Worm (Caenorhabditis elegans) whole organism, late embryonic: ENCODE measurements around the gene dct-18.

Source experiments
- C08G9.2 ChIP-seq: sonication (generic microtip); optimal IDR thresholded peaks from 2 replicates; lab custom pipeline; 2016; ENCODE audit warnings: mild to moderate bottlenecking, missing genetic modification characterization, moderate library complexity, missing compliant biosample characterization
- C38D4.7 ChIP-seq: fragments of 200-800 bp; sonication (Bioruptor generic); optimal IDR thresholded peaks from 2 replicates; lab custom pipeline; 2018; ENCODE audit warnings: mild to moderate bottlenecking, missing genetic modification characterization, moderate library complexity, missing compliant biosample characterization
- K02D7.2 ChIP-seq: sonication (generic microtip); optimal IDR thresholded peaks from 2 replicates; lab custom pipeline; 2017; ENCODE audit warnings: mild to moderate bottlenecking, missing genetic modification characterization, missing compliant biosample characterization
- K09A11.1 ChIP-seq: sonication (generic microtip); optimal IDR thresholded peaks from 2 replicates; lab custom pipeline; 2017; ENCODE audit warnings: antibody characterized with exemption, mild to moderate bottlenecking, missing genetic modification characterization, missing compliant biosample characterization; ENCODE audit not compliant: insufficient read depth
- T23F11.4 ChIP-seq: fragments of 200-800 bp; sonication (Bioruptor generic); optimal IDR thresholded peaks from 2 replicates; lab custom pipeline; 2018; ENCODE audit warnings: mild to moderate bottlenecking, missing genetic modification characterization, missing compliant biosample characterization
- Y22D7AL.16 ChIP-seq: sonication (generic microtip); optimal IDR thresholded peaks from 2 replicates; lab custom pipeline; 2016; ENCODE audit warnings: missing genetic modification characterization, missing compliant biosample characterization
- ceh-14 ChIP-seq: sonication (generic microtip); optimal IDR thresholded peaks from 2 replicates; lab custom pipeline; 2016; ENCODE audit warnings: missing genotype, missing genetic modification characterization, missing compliant biosample characterization
- ceh-18 ChIP-seq: sonication (generic microtip); optimal IDR thresholded peaks from 2 replicates; lab custom pipeline; 2016; ENCODE audit warnings: missing genetic modification characterization, missing compliant biosample characterization
- ceh-2 ChIP-seq: sonication (generic microtip); optimal IDR thresholded peaks from 2 replicates; lab custom pipeline; 2016; ENCODE audit warnings: missing genotype, missing genetic modification characterization, missing compliant biosample characterization
- ceh-22 ChIP-seq: sonication (generic microtip); optimal IDR thresholded peaks from 2 replicates; lab custom pipeline; 2017; ENCODE audit warnings: missing biosample characterization, missing genetic modification characterization
- ceh-24 ChIP-seq: sonication (generic microtip); optimal IDR thresholded peaks from 2 replicates; lab custom pipeline; 2016; ENCODE audit warnings: mild to moderate bottlenecking, missing genetic modification characterization, missing compliant biosample characterization
- ceh-31 ChIP-seq: sonication (generic microtip); optimal IDR thresholded peaks from 2 replicates; lab custom pipeline; 2016; ENCODE audit warnings: missing genetic modification characterization, missing compliant biosample characterization
- ceh-6 ChIP-seq: fragments of 200-800 bp; sonication (Bioruptor generic); optimal IDR thresholded peaks from 2 replicates; lab custom pipeline; 2018; ENCODE audit warnings: mild to moderate bottlenecking, missing genetic modification characterization, missing compliant biosample characterization
- ceh-9 ChIP-seq: sonication (generic microtip); optimal IDR thresholded peaks from 2 replicates; lab custom pipeline; 2016; ENCODE audit warnings: mild to moderate bottlenecking, missing genetic modification characterization, inconsistent platforms, missing compliant biosample characterization
- dve-1 ChIP-seq: sonication (generic microtip); optimal IDR thresholded peaks from 2 replicates; lab custom pipeline; 2017; ENCODE audit warnings: antibody characterized with exemption, mild to moderate bottlenecking, missing genetic modification characterization, missing compliant biosample characterization
- elt-2 ChIP-seq: sonication (generic microtip); optimal IDR thresholded peaks from 2 replicates; lab custom pipeline; 2016; ENCODE audit warnings: missing genetic modification reagents, missing genetic modification characterization, missing compliant biosample characterization
- elt-4 ChIP-seq: sonication (generic microtip); optimal IDR thresholded peaks from 2 replicates; lab custom pipeline; 2016; ENCODE audit warnings: missing genetic modification characterization, missing compliant biosample characterization
- ets-4 ChIP-seq: sonication (generic microtip); optimal IDR thresholded peaks from 2 replicates; lab custom pipeline; 2016; ENCODE audit warnings: missing genetic modification characterization, missing compliant biosample characterization
- fax-1 ChIP-seq: sonication (generic microtip); optimal IDR thresholded peaks from 2 replicates; lab custom pipeline; 2016; ENCODE audit warnings: missing genotype, missing genetic modification characterization, missing compliant biosample characterization
- fkh-10 ChIP-seq: fragments of 150-350 bp; optimal IDR thresholded peaks from 2 replicates; lab custom pipeline; 2014; ENCODE audit warnings: missing biosample characterization, missing genetic modification reagents, missing genetic modification characterization
- gmeb-2 ChIP-seq: sonication (generic microtip); optimal IDR thresholded peaks from 2 replicates; lab custom pipeline; 2016; ENCODE audit warnings: missing genetic modification characterization, inconsistent platforms, missing compliant biosample characterization
- hlh-13 ChIP-seq: fragments of 200-800 bp; sonication (Bioruptor generic); optimal IDR thresholded peaks from 2 replicates; lab custom pipeline; 2018; ENCODE audit warnings: mild to moderate bottlenecking, missing genetic modification characterization, missing compliant biosample characterization
- hlh-15 ChIP-seq: sonication (generic microtip); optimal IDR thresholded peaks from 2 replicates; lab custom pipeline; 2016; ENCODE audit warnings: missing genetic modification characterization, missing compliant biosample characterization
- hlh-8 ChIP-seq: sonication (generic microtip); optimal IDR thresholded peaks from 2 replicates; lab custom pipeline; 2016; ENCODE audit warnings: missing genotype, missing genetic modification characterization, missing compliant biosample characterization
- lin-11 ChIP-seq: fragments of 200-800 bp; sonication (Bioruptor generic); optimal IDR thresholded peaks from 2 replicates; lab custom pipeline; 2018; ENCODE audit warnings: mild to moderate bottlenecking, missing genetic modification characterization, missing compliant biosample characterization
- nfya-1 ChIP-seq: sonication (generic microtip); optimal IDR thresholded peaks from 2 replicates; lab custom pipeline; 2017; ENCODE audit warnings: missing genetic modification characterization, mild to moderate bottlenecking, missing compliant biosample characterization, antibody characterized with exemption, moderate library complexity
- nhr-11 ChIP-seq: fragments of 150-350 bp; optimal IDR thresholded peaks from 2 replicates; lab custom pipeline; 2014; ENCODE audit warnings: missing biosample characterization, missing genetic modification characterization
- pag-3 ChIP-seq: sonication (generic microtip); optimal IDR thresholded peaks from 2 replicates; lab custom pipeline; 2016; ENCODE audit warnings: missing compliant biosample characterization, missing genetic modification characterization, borderline replicate concordance
- pqm-1 ChIP-seq: sonication (generic microtip); optimal IDR thresholded peaks from 2 replicates; lab custom pipeline; 2016; ENCODE audit warnings: missing genetic modification characterization, missing compliant biosample characterization
- pros-1 ChIP-seq: fragments of 150-350 bp; optimal IDR thresholded peaks from 2 replicates; lab custom pipeline; 2014; ENCODE audit warnings: missing biosample characterization, missing genetic modification reagents, missing genetic modification characterization
- ref-2 ChIP-seq: sonication (generic microtip); optimal IDR thresholded peaks from 2 replicates; lab custom pipeline; 2016; ENCODE audit warnings: missing genetic modification characterization, missing compliant biosample characterization
- rnt-1 ChIP-seq: sonication (generic microtip); optimal IDR thresholded peaks from 2 replicates; lab custom pipeline; 2016; ENCODE audit warnings: missing genetic modification characterization, missing compliant biosample characterization
- sdc-2 ChIP-seq: sonication (generic microtip); optimal IDR thresholded peaks from 2 replicates; lab custom pipeline; 2016; ENCODE audit warnings: missing genotype, missing genetic modification characterization, missing compliant biosample characterization
- sox-2 ChIP-seq: fragments of 200-800 bp; sonication (Bioruptor generic); IDR thresholded peaks from 2 replicates; pipeline ENCODE4 v1.3.6; 2022; ENCODE audit warnings: missing genetic modification reagents, missing genetic modification characterization, missing compliant biosample characterization
- sox-4 ChIP-seq: sonication (generic microtip); optimal IDR thresholded peaks from 2 replicates; lab custom pipeline; 2017; ENCODE audit warnings: mild to moderate bottlenecking, missing genetic modification characterization, inconsistent platforms, missing compliant biosample characterization
- syd-9 ChIP-seq: sonication (generic microtip); optimal IDR thresholded peaks from 2 replicates; lab custom pipeline; 2016; ENCODE audit warnings: mild to moderate bottlenecking, missing genetic modification characterization, moderate library complexity, missing compliant biosample characterization
- tbx-7 ChIP-seq: sonication (generic microtip); optimal IDR thresholded peaks from 2 replicates; lab custom pipeline; 2016; ENCODE audit warnings: missing genotype, missing genetic modification characterization, missing compliant biosample characterization
- unc-3 ChIP-seq, 2 experiments: fragments of 200-800 bp in 1 of 2; sonication (Bioruptor generic) in 1 of 2; sonication (generic microtip) in 1 of 2; conservative IDR thresholded peaks in 1 of 2; optimal IDR thresholded peaks in 1 of 2; 2 replicates each; pipeline versions ENCODE4 v1.3.6 to Lab custom; 2016 to 2022; ENCODE audit warnings: missing compliant biosample characterization in 2 of 2, missing genetic modification characterization in 2 of 2, missing genetic modification reagents in 1 of 2
- unc-42 ChIP-seq: sonication (generic microtip); optimal IDR thresholded peaks from 2 replicates; lab custom pipeline; 2016; ENCODE audit warnings: missing genotype, missing genetic modification characterization, missing compliant biosample characterization
- unc-55 ChIP-seq: sonication (generic microtip); optimal IDR thresholded peaks from 2 replicates; lab custom pipeline; 2017; ENCODE audit warnings: missing biosample characterization, missing genetic modification reagents, missing genetic modification characterization
- ztf-16 ChIP-seq: sonication (generic microtip); optimal IDR thresholded peaks from 2 replicates; lab custom pipeline; 2017; ENCODE audit warnings: missing genetic modification characterization, missing compliant biosample characterization

dct-18 gene

DNA sequence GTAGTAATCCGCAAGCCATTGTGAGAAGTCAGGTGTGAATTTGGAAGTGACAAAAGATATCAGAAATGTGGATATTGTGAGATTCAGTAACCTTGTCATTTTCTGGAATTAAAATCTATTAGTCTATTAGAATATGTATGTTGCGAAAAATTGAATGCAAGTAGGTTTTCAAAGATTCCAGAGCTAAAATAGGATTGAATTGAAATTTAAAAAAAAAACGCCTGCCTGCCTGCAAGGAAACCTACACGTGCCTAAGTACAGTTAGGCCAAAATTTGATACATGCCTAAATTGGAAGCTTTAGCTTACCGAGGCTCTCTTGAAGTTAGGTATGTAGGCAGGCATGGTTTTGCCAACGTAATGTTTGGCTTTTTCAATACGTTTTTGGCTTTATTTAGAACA is 3.6 kb downstream of the dct-18 start, which contains the start of gene lips-9:
TSS of gene lips-9 (minus strand) at position 101 of the 400 bp plus-strand sequence.
- TF ChIP-seq pag-3 (tag; lab: Kevin White, UChicago) (no peak), ceh-22 (tag; lab: Kevin White, UChicago) (no peak), ceh-14 (no peak), ceh-31 (tag; lab: Kevin White, UChicago) (no peak), ztf-16 (tag; lab: Kevin White, UChicago) (no peak), ceh-24 (tag; lab: Kevin White, UChicago) (no peak)
- TF ChIP-seq, all 69 proteins: peak for 0

DNA sequence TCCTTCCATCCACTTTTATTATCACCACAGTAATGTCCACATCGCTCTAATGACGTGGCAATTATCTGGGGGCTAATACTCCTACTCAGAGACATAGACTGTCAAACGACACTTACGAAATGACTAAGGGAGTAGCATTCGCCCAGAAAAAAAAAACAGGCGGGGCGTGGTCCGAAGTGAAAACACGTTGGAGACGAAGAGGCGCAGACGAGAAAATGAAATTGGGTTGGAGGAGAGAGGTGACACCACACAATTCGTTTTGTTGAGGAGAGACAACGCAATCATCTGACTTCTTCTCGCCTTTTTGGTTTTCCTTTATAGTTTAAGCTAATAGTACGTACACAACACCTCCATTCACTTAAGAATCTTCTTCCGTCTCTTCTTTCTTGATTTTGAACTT is 7.5 kb downstream of the dct-18 start:
- TF ChIP-seq unc-42 (tag; lab: Kevin White, UChicago) (peak; percentile 33), ceh-18 (no peak)
- TF ChIP-seq, all 69 proteins: peak for 1

DNA sequence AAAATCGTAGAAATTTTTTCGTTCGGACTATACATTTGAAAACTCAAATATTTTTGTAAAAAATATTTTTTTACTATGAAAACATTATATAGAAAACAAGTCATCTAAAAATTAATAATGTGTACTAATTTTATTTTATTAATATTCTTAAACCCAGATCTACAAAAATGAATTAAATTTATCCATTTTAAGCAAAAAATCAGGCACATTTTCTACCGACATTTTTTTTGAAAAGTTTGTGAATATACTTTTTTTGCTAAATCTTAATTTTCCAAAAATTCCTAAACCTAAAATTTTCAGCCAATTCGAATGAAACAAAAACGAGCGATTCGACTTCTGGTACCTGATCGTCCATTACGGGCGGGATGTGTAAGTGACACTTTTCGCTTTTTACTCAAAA is 8.1 kb downstream of the dct-18 start, which contains the start of gene arrd-10:
TSS of gene arrd-10 (plus strand) at position 301 of the 400 bp plus-strand sequence.
- TF ChIP-seq fkh-10 (GFP tag; lab: Kevin White, UChicago) (no peak), pqm-1 (tag; lab: Kevin White, UChicago) (no peak), elt-2 (tag; lab: Kevin White, UChicago) (no peak), syd-9 (no peak)
- TF ChIP-seq, all 69 proteins: peak for 0

DNA sequence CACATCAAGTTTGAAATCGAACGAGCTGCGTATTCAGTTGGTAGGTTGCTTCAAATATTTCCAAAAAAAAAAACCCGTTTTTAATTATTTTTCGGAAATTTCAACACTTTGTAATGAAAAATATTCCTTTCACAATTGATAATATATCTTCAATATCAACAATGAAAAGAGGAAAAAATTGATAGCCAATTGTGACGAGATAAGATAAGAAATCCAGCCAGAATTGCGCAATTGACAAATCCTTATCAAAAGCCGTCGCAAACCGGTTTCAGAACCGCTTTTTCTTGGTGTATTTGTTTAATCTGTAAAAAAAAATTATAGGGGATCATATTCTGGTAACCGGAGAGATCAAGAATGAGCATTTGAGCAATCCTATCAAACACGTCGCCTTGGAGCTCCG is 10.8 kb downstream of the dct-18 start:
- TF ChIP-seq C08G9.2 (tag; lab: Kevin White, UChicago) (no peak), K09A11.1 (tag; lab: Kevin White, UChicago) (no peak), sox-4 (tag; lab: Kevin White, UChicago) (no peak), ceh-9 (no peak), elt-2 (tag; lab: Kevin White, UChicago) (peak; percentile 28)

DNA sequence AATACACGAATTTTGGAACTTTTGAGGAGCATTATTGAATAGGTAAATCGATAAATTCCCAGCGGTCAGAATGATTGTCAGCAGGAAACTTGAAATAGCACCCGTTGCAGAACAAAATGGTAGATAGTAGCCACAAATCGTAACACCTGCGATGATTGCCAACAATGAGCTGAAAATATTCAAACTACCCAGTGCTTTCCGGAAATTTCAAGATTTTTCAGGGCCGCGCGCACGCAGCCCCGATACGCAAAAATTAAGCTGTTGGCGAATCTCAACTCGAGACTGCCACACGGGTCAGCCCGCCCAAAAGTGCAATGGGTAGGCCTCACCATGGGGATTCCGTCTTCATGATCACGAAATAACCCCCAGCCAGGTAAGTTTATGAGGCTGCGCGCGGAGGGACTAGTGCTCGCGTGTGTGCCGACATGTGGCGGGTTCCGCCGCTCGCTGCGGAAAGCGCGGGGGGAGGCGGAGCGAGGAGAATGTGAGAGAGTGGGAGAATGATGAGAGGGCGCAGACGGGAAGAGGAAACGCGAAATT is 13.0 kb downstream of the dct-18 start:
- TF ChIP-seq sdc-2: peak; percentile 67
- peak; percentile 14 for TF ChIP-seq lin-11 (tag; lab: Kevin White, UChicago)
- peak; percentile 47 for TF ChIP-seq ceh-2 (tag; lab: Kevin White, UChicago)
- peak; percentile 85 for TF ChIP-seq ref-2 (tag; lab: Kevin White, UChicago)
- TF ChIP-seq unc-3 (GFP tag; conservative IDR thresholded peaks at IDR 0.05; lab: Robert Waterston, UW): no peak
- no peak for TF ChIP-seq unc-3 (tag; optimal IDR thresholded peaks at IDR 0.05; lab: Kevin White, UChicago)
- TF ChIP-seq pqm-1 (tag; lab: Kevin White, UChicago): peak; percentile 29
- TF ChIP-seq K09A11.1 (tag; lab: Kevin White, UChicago): no peak
- TF ChIP-seq sox-2 (GFP tag; lab: Robert Waterston, UW): peak; percentile 31; the same call in 1 of the 2 replicates
- TF ChIP-seq gmeb-2 (tag; lab: Kevin White, UChicago): peak; percentile 45
- peak; percentile 48 for TF ChIP-seq rnt-1 (tag; lab: Kevin White, UChicago)
- TF ChIP-seq dve-1: peak; percentile 35
- peak; percentile 25 for TF ChIP-seq hlh-8 (tag; lab: Kevin White, UChicago)
- no peak for TF ChIP-seq pag-3 (tag; lab: Kevin White, UChicago)
- TF ChIP-seq C08G9.2 (tag; lab: Kevin White, UChicago): peak; percentile 70
- TF ChIP-seq syd-9: peak; percentile 50
- peak; percentile 44 for TF ChIP-seq ztf-16 (tag; lab: Kevin White, UChicago)
- TF ChIP-seq K02D7.2 (tag; lab: Kevin White, UChicago): no peak
- no peak for TF ChIP-seq hlh-13 (GFP tag; lab: Kevin White, UChicago)
- peak; percentile 24 for TF ChIP-seq ceh-6 (GFP tag; lab: Kevin White, UChicago)
- TF ChIP-seq hlh-15 (tag; lab: Kevin White, UChicago): no peak
- peak; percentile 66 for TF ChIP-seq nfya-1
- no peak for TF ChIP-seq nhr-11
- peak; percentile 79 for TF ChIP-seq ceh-18
- TF ChIP-seq Y22D7AL.16: no peak
- TF ChIP-seq unc-55 (GFP tag; lab: Kevin White, UChicago): peak; percentile 8
- peak; percentile 50 for TF ChIP-seq tbx-7
- no peak for TF ChIP-seq T23F11.4
- TF ChIP-seq ceh-31 (tag; lab: Kevin White, UChicago): peak; percentile 74
- peak; percentile 12 for TF ChIP-seq ets-4 (tag; lab: Kevin White, UChicago)
- peak; percentile 42 for TF ChIP-seq C38D4.7
- no peak for TF ChIP-seq ceh-9
- TF ChIP-seq fax-1 (tag; lab: Kevin White, UChicago): no peak
- TF ChIP-seq pros-1 (tag; lab: Kevin White, UChicago): peak; percentile 85
- TF ChIP-seq elt-4 (tag; lab: Kevin White, UChicago): no peak
